Worm (Caenorhabditis elegans) whole organism, young adult: ENCODE data around the gene affl-2.
"Not testable (repeated sequence)": the region's sequence is repeated elsewhere in the genome, so short reads cannot be mapped to it uniquely, and the experiment has no call there.

Experiments
- Y53G8AR.9 ChIP-seq: fragments of 200-800 bp; sonication (Bioruptor generic); conservative IDR thresholded peaks from 2 replicates; pipeline ENCODE4 v1.3.6; 2022; ENCODE audit warnings: missing genetic modification reagents, missing genetic modification characterization, missing compliant biosample characterization
- bed-2 ChIP-seq: fragments of 200-800 bp; sonication (Bioruptor generic); IDR thresholded peaks from 2 replicates; pipeline ENCODE4 v1.3.6; 2022; ENCODE audit warnings: missing genetic modification reagents, missing genetic modification characterization, missing compliant biosample characterization
- pbrm-1 ChIP-seq: fragments of 200-800 bp; sonication (Bioruptor generic); IDR thresholded peaks from 2 replicates; pipeline ENCODE4 v1.3.6; 2022; ENCODE audit warnings: missing genetic modification reagents, missing genetic modification characterization, missing compliant biosample characterization
- pha-4 ChIP-seq: fragments of 150-350 bp; sonication (generic microtip); optimal IDR thresholded peaks from 2 replicates; lab custom pipeline; 2014; ENCODE audit warnings: missing biosample characterization, missing genetic modification reagents, missing genetic modification characterization
- ztf-26 ChIP-seq: sonication (generic microtip); optimal IDR thresholded peaks from 2 replicates; lab custom pipeline; 2017; ENCODE audit warnings: missing genetic modification characterization, missing compliant biosample characterization

DNA sequence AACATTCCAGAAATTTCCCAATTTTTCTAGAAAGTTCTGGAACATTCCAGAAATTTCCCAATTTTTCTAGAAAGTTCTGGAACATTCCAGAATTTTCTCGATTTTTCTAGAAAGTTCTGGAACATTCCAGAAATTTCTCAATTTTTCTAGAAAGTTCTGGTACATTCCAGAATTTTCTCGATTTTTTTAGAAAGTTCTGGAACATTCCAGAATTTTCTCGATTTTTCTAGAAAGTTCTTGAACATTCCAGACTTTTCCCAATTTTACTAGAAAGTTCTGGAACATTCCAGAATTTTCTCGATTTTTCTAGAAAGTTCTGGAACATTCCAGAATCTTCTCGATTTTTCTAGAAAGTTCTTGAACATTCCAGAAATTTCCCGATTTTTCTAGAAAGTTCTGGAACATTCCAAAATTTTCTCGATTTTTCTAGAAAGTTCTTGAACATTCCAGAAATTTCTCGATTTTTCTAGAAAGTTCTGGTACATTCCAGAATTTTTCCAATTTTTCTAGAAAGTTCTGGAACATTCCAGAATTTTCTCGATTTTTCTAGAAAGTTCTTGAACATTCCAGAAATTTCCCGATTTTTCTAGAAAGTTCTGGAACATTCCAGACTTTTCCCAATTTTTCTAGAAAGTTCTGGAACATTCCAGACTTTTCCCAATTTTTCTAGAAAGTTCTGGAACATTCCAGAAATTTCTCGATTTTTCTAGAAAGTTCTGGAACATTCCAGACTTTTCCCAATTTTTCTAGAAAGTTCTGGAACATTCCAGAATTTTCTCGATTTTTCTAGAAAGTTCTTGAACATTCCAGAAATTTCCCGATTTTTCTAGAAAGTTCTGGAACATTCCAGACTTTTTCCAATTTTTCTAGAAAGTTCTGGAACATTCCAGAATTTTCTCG lies 9.0 kb upstream of the affl-2 start:
- TF ChIP-seq bed-2 (GFP tag; lab: Robert Waterston, UW); Y53G8AR.9 (GFP tag; lab: Robert Waterston, UW); ztf-26; pbrm-1; pha-4 (tag; lab: Kevin White, UChicago): not testable (repeated sequence)
